Fruit fly (Drosophila melanogaster) whole organism, embryonic: Measurements from ENCODE around the gene Ret.
A peak's percentile ranks its signal among the peaks of the same experiment; 100 is the strongest.

Experiments
- Atf3 ChIP-seq: fragments of 200-800 bp; sonication (Bioruptor generic); optimal IDR thresholded peaks from 3 replicates; lab custom pipeline; 2016; ENCODE audit warnings: missing biosample characterization, missing genetic modification characterization
- B-H2 ChIP-seq: fragments of 200-800 bp; sonication (Bioruptor generic); optimal IDR thresholded peaks from 2 replicates; lab custom pipeline; 2018; ENCODE audit warnings: missing biosample characterization, mild to moderate bottlenecking, missing genetic modification characterization
- CG10959 ChIP-seq: fragments of 200-800 bp; sonication (Bioruptor generic); IDR thresholded peaks from 2 replicates; pipeline ENCODE4 v1.3.6; 2022; ENCODE audit warnings: missing biosample characterization, missing genetic modification characterization
- CG11696 ChIP-seq: fragments of 200-800 bp; sonication (Bioruptor generic); IDR thresholded peaks from 2 replicates; pipeline ENCODE4 v1.3.6; 2022; ENCODE audit warnings: missing biosample characterization, missing genetic modification characterization
- CG12659 ChIP-seq: fragments of 200-800 bp; sonication (Bioruptor generic); optimal IDR thresholded peaks from 3 replicates; lab custom pipeline; 2017; ENCODE audit warnings: mild to moderate bottlenecking, missing biosample characterization, missing genetic modification reagents, missing genetic modification characterization
- CG13287 ChIP-seq: fragments of 200-800 bp; sonication (Bioruptor generic); IDR thresholded peaks from 2 replicates; pipeline ENCODE4 v1.3.6; 2022; ENCODE audit warnings: missing biosample characterization, missing genetic modification characterization; ENCODE audit not compliant: partially characterized antibody
- CG15073 ChIP-seq: fragments of 200-800 bp; sonication (Bioruptor generic); optimal IDR thresholded peaks from 2 replicates; lab custom pipeline; 2016; ENCODE audit warnings: missing biosample characterization, missing genetic modification characterization
- CG15601 ChIP-seq: fragments of 200-800 bp; sonication (Bioruptor generic); optimal IDR thresholded peaks from 3 replicates; lab custom pipeline; 2019; ENCODE audit warnings: missing biosample characterization, mild to moderate bottlenecking, missing genetic modification characterization, moderate library complexity
- CG18262 ChIP-seq: fragments of 200-800 bp; optimal IDR thresholded peaks from 3 replicates; lab custom pipeline; 2019; ENCODE audit warnings: missing biosample characterization, mild to moderate bottlenecking, missing genetic modification characterization, moderate library complexity
- CG18476 ChIP-seq: fragments of 200-800 bp; sonication (Bioruptor generic); optimal IDR thresholded peaks from 2 replicates; lab custom pipeline; 2016; ENCODE audit warnings: missing biosample characterization, mild to moderate bottlenecking, missing genetic modification characterization
- CG2199 ChIP-seq: fragments of 200-800 bp; sonication (Bioruptor generic); IDR thresholded peaks from 3 replicates; pipeline ENCODE4 v1.3.6; 2022; ENCODE audit warnings: missing biosample characterization, missing genetic modification characterization
- CG2678 ChIP-seq: fragments of 200-800 bp; sonication (Bioruptor generic); optimal IDR thresholded peaks from 3 replicates; lab custom pipeline; 2019; ENCODE audit warnings: missing biosample characterization, mild to moderate bottlenecking, missing genetic modification characterization, moderate library complexity
- CG4707 ChIP-seq: fragments of 200-800 bp; sonication (Bioruptor generic); optimal IDR thresholded peaks from 2 replicates; lab custom pipeline; 2018; ENCODE audit warnings: missing biosample characterization, mild to moderate bottlenecking, missing genetic modification characterization, moderate library complexity
- CG5953 ChIP-seq: fragments of 200-800 bp; sonication (Bioruptor generic); IDR thresholded peaks from 2 replicates; pipeline ENCODE4 v1.3.6; 2022; ENCODE audit warnings: missing biosample characterization, missing genetic modification characterization
- CG6765 ChIP-seq: fragments of 200-800 bp; sonication (Bioruptor generic); optimal IDR thresholded peaks from 3 replicates; lab custom pipeline; 2017; ENCODE audit warnings: missing biosample characterization, mild to moderate bottlenecking, missing genetic modification characterization
- CG6854 ChIP-seq: fragments of 200-800 bp; sonication (Bioruptor generic); optimal IDR thresholded peaks from 3 replicates; lab custom pipeline; 2017; ENCODE audit warnings: missing biosample characterization, mild to moderate bottlenecking, missing genetic modification characterization
- CG7556 ChIP-seq: fragments of 200-800 bp; sonication (Bioruptor generic); optimal IDR thresholded peaks from 2 replicates; lab custom pipeline; 2017; ENCODE audit warnings: missing biosample characterization, mild to moderate bottlenecking, missing genetic modification characterization
- CG8478 ChIP-seq: fragments of >200 bp; optimal IDR thresholded peaks from 2 replicates; lab custom pipeline; 2018
- CG9215 ChIP-seq: fragments of 200-800 bp; sonication (Bioruptor generic); IDR thresholded peaks from 2 replicates; pipeline ENCODE4 v1.3.6; 2022; ENCODE audit warnings: missing biosample characterization, missing genetic modification characterization
- CoRest ChIP-seq: fragments of 200-800 bp; sonication (Bioruptor generic); optimal IDR thresholded peaks from 3 replicates; lab custom pipeline; 2018; ENCODE audit warnings: missing biosample characterization, mild to moderate bottlenecking, missing genetic modification characterization, moderate library complexity
- D19B ChIP-seq: fragments of 200-800 bp; sonication (Bioruptor generic); optimal IDR thresholded peaks from 2 replicates; lab custom pipeline; 2017; ENCODE audit warnings: missing biosample characterization, mild to moderate bottlenecking, missing genetic modification characterization
- H2.0 ChIP-seq: fragments of 200-800 bp; sonication (Bioruptor generic); IDR thresholded peaks from 2 replicates; pipeline ENCODE4 v1.3.6; 2022; ENCODE audit warnings: missing biosample characterization, missing genetic modification characterization
- HHEX ChIP-seq: fragments of 200-800 bp; sonication (Bioruptor generic); optimal IDR thresholded peaks from 3 replicates; lab custom pipeline; 2017; ENCODE audit warnings: missing biosample characterization, mild to moderate bottlenecking, missing genetic modification characterization, missing genetic modification reagents
- HLH4C ChIP-seq: fragments of 200-800 bp; sonication (Bioruptor generic); IDR thresholded peaks from 3 replicates; pipeline ENCODE4 v1.3.6; 2022; ENCODE audit warnings: missing biosample characterization, missing genetic modification characterization; ENCODE audit not compliant: partially characterized antibody
- Jarid2 ChIP-seq: fragments of 200-800 bp; sonication (Bioruptor generic); optimal IDR thresholded peaks from 3 replicates; lab custom pipeline; 2017; ENCODE audit warnings: mild to moderate bottlenecking, missing biosample characterization, missing genetic modification reagents, missing genetic modification characterization
- Lhr ChIP-seq: fragments of 200-800 bp; sonication (Bioruptor generic); optimal IDR thresholded peaks from 3 replicates; lab custom pipeline; 2017; ENCODE audit warnings: mild to moderate bottlenecking, missing biosample characterization, missing genetic modification reagents, missing genetic modification characterization
- Mad ChIP-seq: fragments of 200-800 bp; sonication (Bioruptor generic); optimal IDR thresholded peaks from 2 replicates; lab custom pipeline; 2016; ENCODE audit warnings: missing biosample characterization, missing genetic modification characterization
- Nf-YA ChIP-seq: fragments of 200-800 bp; sonication (Bioruptor generic); IDR thresholded peaks from 2 replicates; pipeline ENCODE4 v1.3.6; 2022; ENCODE audit warnings: missing biosample characterization, missing genetic modification characterization
- Oaz ChIP-seq: fragments of 200-800 bp; sonication (Bioruptor generic); IDR thresholded peaks from 2 replicates; pipeline ENCODE4 v1.3.6; 2022; ENCODE audit warnings: missing biosample characterization, missing genetic modification characterization
- Rx ChIP-seq: fragments of 200-800 bp; sonication (Bioruptor generic); IDR thresholded peaks from 2 replicates; pipeline ENCODE4 v1.3.6; 2022; ENCODE audit warnings: missing biosample characterization, missing genetic modification characterization
- Ssrp ChIP-seq: fragments of 200-800 bp; sonication (Bioruptor generic); optimal IDR thresholded peaks from 2 replicates; lab custom pipeline; 2018; ENCODE audit warnings: missing biosample characterization, mild to moderate bottlenecking, missing genetic modification characterization, moderate library complexity
- Tbp ChIP-seq: fragments of >200 bp; optimal IDR thresholded peaks from 2 replicates; lab custom pipeline; 2018; ENCODE audit warnings: missing biosample characterization, missing genetic modification characterization
- Trl ChIP-seq, 3 experiments: fragments of >200 bp in 2 of 3; fragments of 200-800 bp in 1 of 3; sonication (Bioruptor generic) in 1 of 3; optimal IDR thresholded peaks; 2 replicates in 1 of 3; 3 replicates in 2 of 3; lab custom pipeline; 2016 to 2017; ENCODE audit warnings: missing biosample characterization in 1 of 3, missing genetic modification characterization in 1 of 3
- ash1 ChIP-seq: fragments of 200-800 bp; sonication (Bioruptor generic); optimal IDR thresholded peaks from 2 replicates; lab custom pipeline; 2018; ENCODE audit warnings: missing biosample characterization, mild to moderate bottlenecking, missing genetic modification characterization
- bigmax ChIP-seq: fragments of 200-800 bp; sonication (Bioruptor generic); optimal IDR thresholded peaks from 2 replicates; lab custom pipeline; 2018; ENCODE audit warnings: missing biosample characterization, mild to moderate bottlenecking, missing genetic modification characterization
- bowl ChIP-seq: fragments of 200-800 bp; sonication (Bioruptor generic); IDR thresholded peaks from 2 replicates; pipeline ENCODE4 v1.3.6; 2022; ENCODE audit warnings: missing biosample characterization, missing genetic modification characterization
- cg ChIP-seq: fragments of 200-800 bp; sonication (Bioruptor generic); optimal IDR thresholded peaks from 3 replicates; lab custom pipeline; 2019; ENCODE audit warnings: missing biosample characterization, mild to moderate bottlenecking, missing genetic modification characterization, moderate library complexity
- dm ChIP-seq: fragments of 200-800 bp; sonication (Bioruptor generic); optimal IDR thresholded peaks from 3 replicates; lab custom pipeline; 2016; ENCODE audit warnings: missing biosample characterization, missing genetic modification characterization
- dmrt99B ChIP-seq: fragments of 200-800 bp; sonication (Bioruptor generic); optimal IDR thresholded peaks from 2 replicates; lab custom pipeline; 2018; ENCODE audit warnings: missing biosample characterization, mild to moderate bottlenecking, missing genetic modification characterization, moderate library complexity
- ems ChIP-seq: fragments of 200-800 bp; sonication (Bioruptor generic); optimal IDR thresholded peaks from 3 replicates; lab custom pipeline; 2016; ENCODE audit warnings: missing biosample characterization, missing genetic modification characterization
- gem ChIP-seq: fragments of 200-800 bp; sonication (Bioruptor generic); optimal IDR thresholded peaks from 2 replicates; lab custom pipeline; 2019; ENCODE audit warnings: missing biosample characterization, mild to moderate bottlenecking, missing genetic modification characterization, moderate library complexity
- grau ChIP-seq: fragments of 200-800 bp; optimal IDR thresholded peaks from 3 replicates; lab custom pipeline; 2019; ENCODE audit warnings: missing biosample characterization, mild to moderate bottlenecking, missing genetic modification characterization, moderate library complexity
- her ChIP-seq: fragments of 200-800 bp; sonication (Bioruptor generic); optimal IDR thresholded peaks from 2 replicates; lab custom pipeline; 2016; ENCODE audit warnings: missing biosample characterization, missing genetic modification characterization
- lmd ChIP-seq: fragments of 200-800 bp; sonication (Bioruptor generic); IDR thresholded peaks from 2 replicates; pipeline ENCODE4 v1.3.6; 2022; ENCODE audit warnings: missing biosample characterization, missing genetic modification characterization
- pfk ChIP-seq: fragments of 200-800 bp; sonication (Bioruptor generic); optimal IDR thresholded peaks from 2 replicates; lab custom pipeline; 2018; ENCODE audit warnings: missing biosample characterization, mild to moderate bottlenecking, missing genetic modification characterization, moderate library complexity
- phol ChIP-seq: fragments of 200-800 bp; sonication (Bioruptor generic); optimal IDR thresholded peaks from 3 replicates; lab custom pipeline; 2018; ENCODE audit warnings: missing biosample characterization, mild to moderate bottlenecking, missing genetic modification characterization, moderate library complexity
- sisA ChIP-seq: fragments of 200-800 bp; sonication (Bioruptor generic); IDR thresholded peaks from 2 replicates; pipeline ENCODE4 v1.3.6; 2022; ENCODE audit warnings: missing biosample characterization, missing genetic modification characterization
- tap ChIP-seq: fragments of 200-800 bp; optimal IDR thresholded peaks from 3 replicates; lab custom pipeline; 2019; ENCODE audit warnings: missing biosample characterization, mild to moderate bottlenecking, missing genetic modification characterization, moderate library complexity
- tin ChIP-seq: fragments of 200-800 bp; sonication (Bioruptor generic); optimal IDR thresholded peaks from 3 replicates; lab custom pipeline; 2016; ENCODE audit warnings: missing biosample characterization, missing genetic modification characterization
- trem ChIP-seq: fragments of 200-800 bp; optimal IDR thresholded peaks from 3 replicates; lab custom pipeline; 2019; ENCODE audit warnings: missing biosample characterization, mild to moderate bottlenecking, missing genetic modification characterization, moderate library complexity

The Ret gene

DNA sequence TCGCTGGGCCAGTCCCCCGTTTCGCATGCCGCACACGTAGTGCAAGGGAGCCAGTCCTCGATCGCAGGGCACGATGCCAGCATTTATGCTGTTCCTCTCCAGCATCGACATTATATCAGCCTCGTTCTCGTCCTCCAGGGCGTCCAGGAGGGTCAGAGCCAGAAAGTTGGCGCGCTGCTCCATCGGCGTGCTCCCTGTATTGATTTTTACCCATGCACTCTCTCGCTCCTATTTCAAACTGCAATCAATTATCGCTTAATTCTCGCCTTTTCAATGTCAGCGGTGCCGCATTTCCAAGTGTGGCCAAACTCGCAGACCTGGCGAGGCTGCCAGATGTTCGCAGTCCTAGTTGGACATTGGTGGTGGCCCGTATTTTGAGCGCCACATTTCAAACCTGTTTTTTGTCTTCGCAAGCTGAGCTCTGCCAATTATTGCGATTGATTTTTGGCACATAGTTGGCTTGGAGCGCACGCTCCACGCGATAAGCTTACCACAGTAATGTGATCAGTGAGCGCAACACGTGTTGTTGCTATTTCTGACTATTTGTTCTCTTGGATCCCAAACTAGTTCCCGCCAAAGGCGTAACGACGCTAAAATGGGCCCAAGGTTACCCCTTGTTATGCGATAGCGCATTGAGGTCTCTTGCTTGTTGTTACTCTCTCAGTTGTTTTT is 19.8 kb upstream of the Ret start, which contains the start of gene CG8679 (continued):
- TF ChIP-seq Tbp (GFP tag; lab: Kevin White, UChicago) (no peak), Lhr (GFP tag; lab: Kevin White, UChicago) (peak; percentile 78), CG7556 (GFP tag; lab: Kevin White, UChicago) (no peak), CG15601 (tag; lab: Kevin White, UChicago) (peak; percentile 31), H2.0 (GFP tag; lab: Robert Waterston, UW) (no peak), HHEX (no peak), CG6854 (GFP tag; lab: Kevin White, UChicago) (no peak), Jarid2 (GFP tag; lab: Kevin White, UChicago) (no peak), grau (no peak), CG2678 (tag; lab: Kevin White, UChicago) (no peak), bowl (GFP tag; lab: Robert Waterston, UW) (no peak), CG13287 (GFP tag; lab: Robert Waterston, UW) (peak; percentile 69), lmd (no peak), Oaz (GFP tag; lab: Robert Waterston, UW) (no peak), sisA (no peak), CG10959 (no peak), CG12659 (GFP tag; lab: Kevin White, UChicago) (peak; percentile 45), pfk (no peak), Nf-YA (GFP tag; lab: Robert Waterston, UW) (no peak), CG18262 (tag; lab: Kevin White, UChicago) (no peak), D19B (GFP tag; lab: Kevin White, UChicago) (no peak), ems (no peak), ash1 (GFP tag; lab: Kevin White, UChicago) (peak; percentile 5), tin (GFP tag; lab: Kevin White, UChicago) (no peak), phol (peak; percentile 47), gem (tag; lab: Kevin White, UChicago) (no peak), CG18476 (GFP tag; lab: Kevin White, UChicago) (no peak), Rx (GFP tag; lab: Robert Waterston, UW) (no peak), cg (GFP tag; lab: Kevin White, UChicago) (no peak), bigmax (GFP tag; lab: Kevin White, UChicago) (peak; percentile 42), her (GFP tag; lab: Kevin White, UChicago) (peak; percentile 14), CG11696 (no peak), CG8478 (lab: Kevin White, UChicago) (no peak), tap (tag; lab: Kevin White, UChicago) (no peak), CG2199 (GFP tag; lab: Robert Waterston, UW) (no peak), trem (peak; percentile 86), Mad (no peak), Trl (optimal IDR thresholded peaks at IDR 0.05; lab: Kevin White, UChicago) (peak in 1 of 2 experiments; percentile 48), Trl (GFP tag; optimal IDR thresholded peaks at IDR 0.05; lab: Kevin White, UChicago) (no peak), Atf3 (GFP tag; lab: Kevin White, UChicago) (no peak), CG9215 (GFP tag; lab: Robert Waterston, UW) (no peak), HLH4C (GFP tag; lab: Robert Waterston, UW) (peak; percentile 35; the same call in 1 of the 3 replicates), CG5953 (GFP tag; lab: Robert Waterston, UW) (no peak), CG6765 (GFP tag; lab: Kevin White, UChicago) (no peak), CG4707 (GFP tag; lab: Kevin White, UChicago) (no peak), B-H2 (peak; percentile 31), Ssrp (tag; lab: Kevin White, UChicago) (no peak), CG15073 (GFP tag; lab: Kevin White, UChicago) (no peak), dm (GFP tag; lab: Kevin White, UChicago) (peak; percentile 45), CoRest (tag; lab: Kevin White, UChicago) (peak; percentile 38), dmrt99B (tag; lab: Kevin White, UChicago) (no peak)
